Fruit fly (Drosophila melanogaster): Measurements from ENCODE around the gene CG13461.

The CG13461 gene

dm6 chr3L:15007271-15007948 is 44.9 kb downstream of the CG13461 start:
- TF ChIP-seq achi (GFP tag; optimal IDR thresholded peaks at IDR 0.05) (peak; percentile 54), CG10631 (GFP tag; optimal IDR thresholded peaks at IDR 0.05) (peak; percentile 15), lz (GFP tag; optimal IDR thresholded peaks at IDR 0.05) (peak; percentile 18), CG3919 (GFP tag; optimal IDR thresholded peaks at IDR 0.05) (no peak), CG6854 (GFP tag; optimal IDR thresholded peaks at IDR 0.05) (no peak), svp (GFP tag) (peak; percentile 69), ss (GFP tag; optimal IDR thresholded peaks at IDR 0.05) (peak in 1 of 2 experiments; percentile 16), CG11902 (GFP tag; optimal IDR thresholded peaks at IDR 0.05) (no peak), vri (GFP tag; optimal IDR thresholded peaks at IDR 0.05) (no peak), CG32006 (GFP tag; optimal IDR thresholded peaks at IDR 0.05) (peak; percentile 58), fkh (GFP tag; optimal IDR thresholded peaks at IDR 0.05) (no peak), CG8119 (GFP tag; IDR thresholded peaks at IDR 0.05) (peak; percentile 59), pdm3 (GFP tag; optimal IDR thresholded peaks at IDR 0.05) (peak; percentile 7), CG6163 (GFP tag; IDR thresholded peaks at IDR 0.05) (peak; percentile 56; the same call in 2 of the 3 replicates), CG11762 (GFP tag; optimal IDR thresholded peaks at IDR 0.05; ENCODE audit: insufficient read depth) (no peak), CG34406 (GFP tag; optimal IDR thresholded peaks at IDR 0.05) (peak; percentile 22), Hr4 (GFP tag; optimal IDR thresholded peaks at IDR 0.05) (peak; percentile 31), dsx (GFP tag; optimal IDR thresholded peaks at IDR 0.05; ENCODE audit: poor library complexity, severe bottlenecking) (peak; percentile 8), CG7368 (GFP tag; optimal IDR thresholded peaks at IDR 0.05) (no peak), Ets21C (GFP tag; optimal IDR thresholded peaks at IDR 0.05) (peak; percentile 16), CG9139 (GFP tag; optimal IDR thresholded peaks at IDR 0.05) (no peak), Eip78C (GFP tag) (peak; percentile 90), esn (GFP tag; optimal IDR thresholded peaks at IDR 0.05) (peak; percentile 28), CG6276 (GFP tag; optimal IDR thresholded peaks at IDR 0.05) (no peak), eg (GFP tag; IDR thresholded peaks at IDR 0.05) (0 out of 3 replicates have a peak, but pooled peaks have one; percentile 30), CG11294 (GFP tag; IDR thresholded peaks at IDR 0.05) (no peak), Hr38 (GFP tag; optimal IDR thresholded peaks at IDR 0.05) (no peak), CG10669 (GFP tag; optimal IDR thresholded peaks at IDR 0.05) (peak; percentile 16), Gug (GFP tag; IDR thresholded peaks at IDR 0.05) (no peak), CG6792 (GFP tag; optimal IDR thresholded peaks at IDR 0.05) (peak; percentile 8), CG31627 (GFP tag; optimal IDR thresholded peaks at IDR 0.05) (peak; percentile 16), Met (GFP tag; optimal IDR thresholded peaks at IDR 0.05) (peak; percentile 42), cyc (GFP tag; optimal IDR thresholded peaks at IDR 0.05) (no peak), topi (GFP tag; optimal IDR thresholded peaks at IDR 0.05) (no peak), dac (GFP tag; optimal IDR thresholded peaks at IDR 0.05) (no peak), CG1621 (tag; optimal IDR thresholded peaks at IDR 0.05) (no peak), CG16779 (tag; optimal IDR thresholded peaks at IDR 0.05) (no peak), Eip75B (GFP tag; optimal IDR thresholded peaks at IDR 0.05) (peak; percentile 28), CG6808 (GFP tag; optimal IDR thresholded peaks at IDR 0.05) (peak; percentile 15), Eip93F (GFP tag; optimal IDR thresholded peaks at IDR 0.05) (no peak), Smox (GFP tag; optimal IDR thresholded peaks at IDR 0.05) (peak; percentile 18), Blimp-1 (GFP tag; optimal IDR thresholded peaks at IDR 0.05) (no peak), Sox15 (GFP tag; optimal IDR thresholded peaks at IDR 0.05) (no peak), CG3032 (tag; optimal IDR thresholded peaks at IDR 0.05) (peak; percentile 21), fd85E (GFP tag; optimal IDR thresholded peaks at IDR 0.05) (no peak), CG15336 (GFP tag; IDR thresholded peaks at IDR 0.05) (peak; percentile 55), spab (GFP tag; optimal IDR thresholded peaks at IDR 0.05) (peak; percentile 7), OdsH (GFP tag; optimal IDR thresholded peaks at IDR 0.05) (peak; percentile 58), Hr39 (GFP tag; optimal IDR thresholded peaks at IDR 0.05) (no peak), Sox102F (GFP tag; optimal IDR thresholded peaks at IDR 0.05) (peak; percentile 17), CG4318 (GFP tag; optimal IDR thresholded peaks at IDR 0.05) (no peak)
